Worm (Caenorhabditis elegans): ENCODE measurements around the gene acl-12.

ce11 chrX:7400788-7401187 lies 41.6 kb downstream of the acl-12 start, which contains the start of gene C10A4.4:
- no peak for TF ChIP-seq nhr-77 (tag; optimal IDR thresholded peaks at IDR 0.05)
- TF ChIP-seq unc-62 (GFP tag; optimal IDR thresholded peaks at IDR 0.05), result no peak
- no peak for TF ChIP-seq Y55F3AM.14 (GFP tag; optimal IDR thresholded peaks at IDR 0.05)
- TF ChIP-seq mab-5 (tag; optimal IDR thresholded peaks at IDR 0.05), result no peak
- TF ChIP-seq aly-2 (tag; optimal IDR thresholded peaks at IDR 0.05), result no peak
- no peak for TF ChIP-seq nhr-11 (tag; optimal IDR thresholded peaks at IDR 0.05)
- TF ChIP-seq dmd-4 (tag; optimal IDR thresholded peaks at IDR 0.05), result no peak
- TF ChIP-seq nhr-12 (tag; optimal IDR thresholded peaks at IDR 0.05), result no peak

Data from whole organism, L2 larva.